Fruit fly (Drosophila melanogaster) whole organism, embryonic: ENCODE results near the gene eco.

Experiments
- Ada2b ChIP-seq: fragments of 200-800 bp; sonication (Bioruptor generic); IDR thresholded peaks from 2 replicates; pipeline ENCODE4 v1.3.6; 2022; ENCODE audit warnings: missing biosample characterization, missing genetic modification characterization
- B-H1 ChIP-seq: fragments of 200-800 bp; sonication (Bioruptor generic); IDR thresholded peaks from 3 replicates; pipeline ENCODE4 v1.3.6; 2022; ENCODE audit warnings: missing biosample characterization, missing genetic modification characterization
- Bteb2 ChIP-seq: fragments of 200-800 bp; sonication (Bioruptor generic); optimal IDR thresholded peaks from 2 replicates; lab custom pipeline; 2016; ENCODE audit warnings: missing biosample characterization, missing genetic modification characterization
- CG10209 ChIP-seq: fragments of 200-800 bp; sonication (Bioruptor generic); optimal IDR thresholded peaks from 3 replicates; lab custom pipeline; 2017; ENCODE audit warnings: missing biosample characterization, mild to moderate bottlenecking, missing genetic modification characterization, missing genetic modification reagents
- CG10274 ChIP-seq: fragments of 200-800 bp; sonication (Bioruptor generic); optimal IDR thresholded peaks from 3 replicates; lab custom pipeline; 2017; ENCODE audit warnings: missing biosample characterization, mild to moderate bottlenecking, missing genetic modification characterization
- CG10366 ChIP-seq: fragments of 200-800 bp; sonication (Bioruptor generic); IDR thresholded peaks from 2 replicates; pipeline ENCODE4 v1.3.6; 2022; ENCODE audit warnings: missing biosample characterization, missing genetic modification characterization
- CG10431 ChIP-seq: fragments of 200-800 bp; sonication (Bioruptor generic); optimal IDR thresholded peaks from 3 replicates; lab custom pipeline; 2018; ENCODE audit warnings: missing biosample characterization, mild to moderate bottlenecking, missing genetic modification characterization
- CG11093 ChIP-seq: fragments of 200-800 bp; sonication (Bioruptor generic); IDR thresholded peaks from 3 replicates; pipeline ENCODE4 v1.3.6; 2022; ENCODE audit warnings: missing biosample characterization, missing genetic modification characterization
- CG11696 ChIP-seq: fragments of 200-800 bp; sonication (Bioruptor generic); IDR thresholded peaks from 2 replicates; pipeline ENCODE4 v1.3.6; 2022; ENCODE audit warnings: missing biosample characterization, missing genetic modification characterization
- CG13424 ChIP-seq: fragments of 200-800 bp; sonication (Bioruptor generic); optimal IDR thresholded peaks from 2 replicates; lab custom pipeline; 2019; ENCODE audit warnings: missing biosample characterization, mild to moderate bottlenecking, missing genetic modification characterization, moderate library complexity
- CG15269 ChIP-seq: fragments of 200-800 bp; sonication (Bioruptor generic); optimal IDR thresholded peaks from 2 replicates; lab custom pipeline; 2018; ENCODE audit warnings: missing biosample characterization, mild to moderate bottlenecking, missing genetic modification characterization, moderate library complexity
- CG17802 ChIP-seq: fragments of 200-800 bp; sonication (Bioruptor generic); optimal IDR thresholded peaks from 2 replicates; lab custom pipeline; 2018; ENCODE audit warnings: missing biosample characterization, mild to moderate bottlenecking, missing genetic modification characterization, moderate library complexity
- CG3065 ChIP-seq: fragments of 200-800 bp; sonication (Bioruptor generic); optimal IDR thresholded peaks from 2 replicates; lab custom pipeline; 2016; ENCODE audit warnings: missing biosample characterization, missing genetic modification characterization
- CG4282 ChIP-seq: fragments of 200-800 bp; sonication (Bioruptor generic); optimal IDR thresholded peaks from 2 replicates; lab custom pipeline; 2016; ENCODE audit warnings: missing biosample characterization, missing genetic modification characterization
- CG4707 ChIP-seq: fragments of 200-800 bp; sonication (Bioruptor generic); optimal IDR thresholded peaks from 2 replicates; lab custom pipeline; 2018; ENCODE audit warnings: missing biosample characterization, mild to moderate bottlenecking, missing genetic modification characterization, moderate library complexity
- CG7271 ChIP-seq: fragments of 200-800 bp; sonication (Bioruptor generic); optimal IDR thresholded peaks from 2 replicates; lab custom pipeline; 2018; ENCODE audit warnings: missing biosample characterization, mild to moderate bottlenecking, missing genetic modification characterization, moderate library complexity
- CG7786 ChIP-seq: fragments of 200-800 bp; sonication (Bioruptor generic); optimal IDR thresholded peaks from 2 replicates; lab custom pipeline; 2016; ENCODE audit warnings: missing biosample characterization, missing genetic modification characterization
- CG9932 ChIP-seq: fragments of 200-800 bp; sonication (Bioruptor generic); IDR thresholded peaks from 2 replicates; pipeline ENCODE4 v1.3.6; 2022; ENCODE audit warnings: missing biosample characterization, missing genetic modification characterization
- Deaf1 ChIP-seq: fragments of 200-800 bp; optimal IDR thresholded peaks from 3 replicates; lab custom pipeline; 2019; ENCODE audit warnings: missing biosample characterization, mild to moderate bottlenecking, missing genetic modification characterization, moderate library complexity
- Eip74EF ChIP-seq, 2 experiments: fragments of 200-800 bp in 1 of 2; fragments of >200 bp in 1 of 2; sonication (Bioruptor generic) in 1 of 2; optimal IDR thresholded peaks; 2 replicates each; lab custom pipeline; 2017 to 2019; ENCODE audit warnings: missing biosample characterization in 2 of 2, missing genetic modification characterization in 2 of 2, mild to moderate bottlenecking in 1 of 2, moderate library complexity in 1 of 2
- Gsc ChIP-seq: fragments of 200-800 bp; sonication (Bioruptor generic); IDR thresholded peaks from 2 replicates; pipeline ENCODE4 v1.3.6; 2022; ENCODE audit warnings: missing biosample characterization, missing genetic modification characterization
- H2.0 ChIP-seq: fragments of 200-800 bp; sonication (Bioruptor generic); IDR thresholded peaks from 2 replicates; pipeline ENCODE4 v1.3.6; 2022; ENCODE audit warnings: missing biosample characterization, missing genetic modification characterization
- Max ChIP-seq: fragments of 200-800 bp; sonication (Bioruptor generic); optimal IDR thresholded peaks from 2 replicates; lab custom pipeline; 2016; ENCODE audit warnings: missing biosample characterization, mild to moderate bottlenecking, missing genetic modification characterization
- Meics ChIP-seq: fragments of 200-800 bp; sonication (Bioruptor generic); optimal IDR thresholded peaks from 2 replicates; lab custom pipeline; 2017; ENCODE audit warnings: missing biosample characterization, mild to moderate bottlenecking, missing genetic modification characterization
- NFAT ChIP-seq: fragments of 200-800 bp; sonication (Bioruptor generic); IDR thresholded peaks from 2 replicates; pipeline ENCODE4 v1.3.6; 2022; ENCODE audit warnings: missing biosample characterization, missing genetic modification characterization
- Oli ChIP-seq: fragments of 200-800 bp; sonication (Bioruptor generic); optimal IDR thresholded peaks from 2 replicates; lab custom pipeline; 2018; ENCODE audit warnings: missing biosample characterization, mild to moderate bottlenecking, missing genetic modification characterization, moderate library complexity
- Opbp ChIP-seq: fragments of 200-800 bp; sonication (Bioruptor generic); IDR thresholded peaks from 3 replicates; pipeline ENCODE4 v1.3.6; 2022; ENCODE audit warnings: missing biosample characterization, missing genetic modification characterization; ENCODE audit not compliant: partially characterized antibody
- Rx ChIP-seq: fragments of 200-800 bp; sonication (Bioruptor generic); IDR thresholded peaks from 2 replicates; pipeline ENCODE4 v1.3.6; 2022; ENCODE audit warnings: missing biosample characterization, missing genetic modification characterization
- Xbp1 ChIP-seq: fragments of 200-800 bp; sonication (Bioruptor generic); optimal IDR thresholded peaks from 3 replicates; lab custom pipeline; 2016; ENCODE audit warnings: missing biosample characterization, mild to moderate bottlenecking, missing genetic modification characterization
- ash1 ChIP-seq: fragments of 200-800 bp; sonication (Bioruptor generic); optimal IDR thresholded peaks from 2 replicates; lab custom pipeline; 2018; ENCODE audit warnings: missing biosample characterization, mild to moderate bottlenecking, missing genetic modification characterization
- az2 ChIP-seq: fragments of 200-800 bp; sonication (Bioruptor generic); optimal IDR thresholded peaks from 3 replicates; lab custom pipeline; 2016; ENCODE audit warnings: missing biosample characterization, missing genetic modification characterization
- cas ChIP-seq: fragments of 200-800 bp; sonication (Bioruptor generic); IDR thresholded peaks from 2 replicates; pipeline ENCODE4 v1.3.6; 2022; ENCODE audit warnings: missing biosample characterization, missing genetic modification characterization
- crc ChIP-seq: fragments of 200-800 bp; sonication (Bioruptor generic); optimal IDR thresholded peaks from 2 replicates; lab custom pipeline; 2016; ENCODE audit warnings: missing biosample characterization, missing genetic modification characterization
- en ChIP-seq: fragments of 200-800 bp; sonication (Bioruptor generic); optimal IDR thresholded peaks from 2 replicates; lab custom pipeline; 2016; ENCODE audit warnings: missing biosample characterization, missing genetic modification characterization
- fd64A ChIP-seq: fragments of 200-800 bp; sonication (Bioruptor generic); optimal IDR thresholded peaks from 3 replicates; lab custom pipeline; 2018; ENCODE audit warnings: missing biosample characterization, mild to moderate bottlenecking, missing genetic modification characterization
- h ChIP-seq: fragments of >200 bp; optimal IDR thresholded peaks from 2 replicates; lab custom pipeline; 2017
- knrl ChIP-seq: fragments of 200-800 bp; sonication (Bioruptor generic); IDR thresholded peaks from 3 replicates; pipeline ENCODE4 v1.3.6; 2022; ENCODE audit warnings: missing biosample characterization, missing genetic modification characterization; ENCODE audit not compliant: partially characterized antibody
- lilli ChIP-seq: fragments of 200-800 bp; sonication (Bioruptor generic); optimal IDR thresholded peaks from 3 replicates; lab custom pipeline; 2016; ENCODE audit warnings: missing biosample characterization, missing genetic modification characterization
- odd ChIP-seq: fragments of 200-800 bp; sonication (Bioruptor generic); optimal IDR thresholded peaks from 2 replicates; lab custom pipeline; 2017; ENCODE audit warnings: missing biosample characterization, mild to moderate bottlenecking, missing genetic modification characterization
- org-1 ChIP-seq: fragments of 200-800 bp; sonication (Bioruptor generic); optimal IDR thresholded peaks from 2 replicates; lab custom pipeline; 2017; ENCODE audit warnings: missing biosample characterization, missing genetic modification characterization
- otp ChIP-seq: fragments of 200-800 bp; sonication (Bioruptor generic); IDR thresholded peaks from 3 replicates; pipeline ENCODE4, ENCODE4 v1.3.6; 2022; ENCODE audit warnings: missing biosample characterization, missing genetic modification characterization
- peb ChIP-seq: fragments of 200-800 bp; sonication (Bioruptor generic); IDR thresholded peaks from 2 replicates; pipeline ENCODE4 v1.3.6; 2022; ENCODE audit warnings: missing biosample characterization, missing genetic modification characterization
- pfk ChIP-seq: fragments of 200-800 bp; sonication (Bioruptor generic); optimal IDR thresholded peaks from 2 replicates; lab custom pipeline; 2018; ENCODE audit warnings: missing biosample characterization, mild to moderate bottlenecking, missing genetic modification characterization, moderate library complexity
- pho ChIP-seq: fragments of 200-800 bp; sonication (Bioruptor generic); optimal IDR thresholded peaks from 2 replicates; lab custom pipeline; 2016; ENCODE audit warnings: missing biosample characterization, missing genetic modification characterization
- ranshi ChIP-seq: fragments of 200-800 bp; sonication (Bioruptor generic); IDR thresholded peaks from 2 replicates; pipeline ENCODE4 v1.3.6; 2022; ENCODE audit warnings: missing biosample characterization, missing genetic modification characterization
- row ChIP-seq: fragments of 200-800 bp; sonication (Bioruptor generic); IDR thresholded peaks from 3 replicates; pipeline ENCODE4 v1.3.6; 2022; ENCODE audit warnings: missing biosample characterization, missing genetic modification characterization
- salm ChIP-seq: fragments of 200-800 bp; sonication (Bioruptor generic); optimal IDR thresholded peaks from 2 replicates; lab custom pipeline; 2018; ENCODE audit warnings: missing biosample characterization, mild to moderate bottlenecking, missing genetic modification characterization
- stc ChIP-seq: fragments of 200-800 bp; sonication (Bioruptor generic); IDR thresholded peaks from 2 replicates; pipeline ENCODE4 v1.3.6; 2022; ENCODE audit warnings: missing biosample characterization, missing genetic modification characterization
- tin ChIP-seq: fragments of 200-800 bp; sonication (Bioruptor generic); optimal IDR thresholded peaks from 3 replicates; lab custom pipeline; 2016; ENCODE audit warnings: missing biosample characterization, missing genetic modification characterization
- wek ChIP-seq: fragments of 200-800 bp; sonication (Bioruptor generic); optimal IDR thresholded peaks from 3 replicates; lab custom pipeline; 2018; ENCODE audit warnings: missing biosample characterization, mild to moderate bottlenecking, missing genetic modification characterization, moderate library complexity

Gene eco

dm6 chr3L:7346951-7347350 is 7.8 kb upstream of the eco start, which contains the start of gene CG14834:
TSS of gene CG14834 (minus strand) at chr3L:7347123.
- TF ChIP-seq Bteb2 (GFP tag; lab: Kevin White, UChicago) = no peak
- TF ChIP-seq Rx (GFP tag; lab: Robert Waterston, UW) = no peak
- no peak for TF ChIP-seq Oli (tag; lab: Kevin White, UChicago)
- no peak for TF ChIP-seq ranshi (GFP tag; lab: Robert Waterston, UW)
- TF ChIP-seq CG11696 (GFP tag; lab: Robert Waterston, UW) = no peak
- TF ChIP-seq az2 (GFP tag; lab: Kevin White, UChicago) = no peak
- TF ChIP-seq B-H1 (GFP tag; lab: Robert Waterston, UW) = no peak
- no peak for TF ChIP-seq Gsc
- no peak for TF ChIP-seq h (lab: Kevin White, UChicago)
- TF ChIP-seq stc (GFP tag; lab: Robert Waterston, UW) = no peak

- TF ChIP-seq lilli (GFP tag; lab: Kevin White, UChicago) (no peak), CG10366 (no peak), Opbp (GFP tag; lab: Robert Waterston, UW) (peak; percentile 67; the same call in 2 of the 3 replicates), knrl (GFP tag; lab: Robert Waterston, UW) (0 out of 3 replicates have a peak, but pooled peaks have one; percentile 27), tin (GFP tag; lab: Kevin White, UChicago) (no peak), CG9932 (GFP tag; lab: Robert Waterston, UW) (no peak), Max (GFP tag; lab: Kevin White, UChicago) (no peak), row (GFP tag; lab: Robert Waterston, UW) (no peak; the same call in 2 of the 3 replicates), ash1 (GFP tag; lab: Kevin White, UChicago) (no peak), H2.0 (GFP tag; lab: Robert Waterston, UW) (no peak), wek (GFP tag; lab: Kevin White, UChicago) (peak; percentile 48), Ada2b (GFP tag; lab: Robert Waterston, UW) (no peak), CG17802 (no peak), Meics (GFP tag; lab: Kevin White, UChicago) (peak; percentile 10), Xbp1 (no peak), pfk (peak; percentile 8), CG7271 (tag; lab: Kevin White, UChicago) (no peak), CG3065 (GFP tag; lab: Kevin White, UChicago) (no peak), pho (no peak), CG10209 (GFP tag; lab: Kevin White, UChicago) (no peak), cas (GFP tag; lab: Robert Waterston, UW) (no peak), org-1 (GFP tag; lab: Kevin White, UChicago) (no peak), CG13424 (tag; lab: Kevin White, UChicago) (peak; percentile 20), peb (GFP tag; lab: Robert Waterston, UW) (no peak), odd (peak; percentile 49), crc (GFP tag; lab: Kevin White, UChicago) (no peak), CG10274 (no peak), salm (tag; lab: Kevin White, UChicago) (peak; percentile 7), Deaf1 (tag; lab: Kevin White, UChicago) (peak; percentile 86), CG15269 (peak; percentile 26), NFAT (peak; percentile 50; the same call in 1 of the 2 replicates), fd64A (GFP tag; lab: Kevin White, UChicago) (peak; percentile 29), CG7786 (GFP tag; lab: Kevin White, UChicago) (peak; percentile 8), CG10431 (GFP tag; lab: Kevin White, UChicago) (peak; percentile 21), otp (GFP tag; lab: Robert Waterston, UW) (peak; percentile 59; the same call in 1 of the 3 replicates), CG11093 (no peak), CG4707 (GFP tag; lab: Kevin White, UChicago) (peak; percentile 59), Eip74EF (GFP tag; optimal IDR thresholded peaks at IDR 0.05; lab: Kevin White, UChicago) (peak in 1 of 2 experiments; percentile 29), CG4282 (GFP tag; lab: Kevin White, UChicago) (no peak), en (GFP tag; lab: Kevin White, UChicago) (no peak)
Observed at dm6 chr3L:7344965-7345427, 5.9 kb upstream of the eco start, which contains the start of gene Cln7. TSS of gene Cln7 (minus strand) at chr3L:7345183.
